Fruit fly (Drosophila melanogaster) whole organism, embryonic: ENCODE data around the gene Ugt35E2.
A peak's percentile ranks its signal among the peaks of the same experiment; 100 is the strongest.

Experiments used
- Awh ChIP-seq: fragments of 200-800 bp; sonication (Bioruptor generic); IDR thresholded peaks from 2 replicates; pipeline ENCODE4, ENCODE4 v1.3.6; 2022; ENCODE audit warnings: missing biosample characterization, missing genetic modification characterization
- Bdp1 ChIP-seq: fragments of 200-800 bp; sonication (Bioruptor generic); optimal IDR thresholded peaks from 3 replicates; lab custom pipeline; 2016; ENCODE audit warnings: missing biosample characterization, missing genetic modification characterization
- CG10147 ChIP-seq: fragments of 200-800 bp; sonication (Bioruptor generic); optimal IDR thresholded peaks from 2 replicates; lab custom pipeline; 2019; ENCODE audit warnings: missing biosample characterization, mild to moderate bottlenecking, missing genetic modification characterization, moderate library complexity
- CG10267 ChIP-seq: fragments of 200-800 bp; sonication (Bioruptor generic); optimal IDR thresholded peaks from 2 replicates; lab custom pipeline; 2018; ENCODE audit warnings: missing biosample characterization, mild to moderate bottlenecking, missing genetic modification characterization, moderate library complexity
- CG10543 ChIP-seq: fragments of 200-800 bp; sonication (Bioruptor generic); optimal IDR thresholded peaks from 3 replicates; lab custom pipeline; 2017; ENCODE audit warnings: missing biosample characterization, mild to moderate bottlenecking, missing genetic modification characterization, moderate library complexity
- CG11093 ChIP-seq: fragments of 200-800 bp; sonication (Bioruptor generic); IDR thresholded peaks from 3 replicates; pipeline ENCODE4 v1.3.6; 2022; ENCODE audit warnings: missing biosample characterization, missing genetic modification characterization
- CG11398 ChIP-seq: fragments of 200-800 bp; sonication (Bioruptor generic); optimal IDR thresholded peaks from 2 replicates; lab custom pipeline; 2016; ENCODE audit warnings: missing biosample characterization, missing genetic modification characterization
- CG11696 ChIP-seq: fragments of 200-800 bp; sonication (Bioruptor generic); IDR thresholded peaks from 2 replicates; pipeline ENCODE4 v1.3.6; 2022; ENCODE audit warnings: missing biosample characterization, missing genetic modification characterization
- CG12236 ChIP-seq: fragments of 200-800 bp; sonication (Bioruptor generic); optimal IDR thresholded peaks from 2 replicates; lab custom pipeline; 2016; ENCODE audit warnings: missing biosample characterization, missing genetic modification characterization
- CG14441 ChIP-seq: fragments of 200-800 bp; sonication (Bioruptor generic); IDR thresholded peaks from 2 replicates; pipeline ENCODE4 v1.3.6; 2022; ENCODE audit warnings: missing biosample characterization, missing genetic modification characterization
- CG14667 ChIP-seq: fragments of 200-800 bp; sonication (Bioruptor generic); IDR thresholded peaks from 2 replicates; pipeline ENCODE4 v1.3.6; 2022; ENCODE audit warnings: missing biosample characterization, missing genetic modification characterization
- CG15073 ChIP-seq: fragments of 200-800 bp; sonication (Bioruptor generic); optimal IDR thresholded peaks from 2 replicates; lab custom pipeline; 2016; ENCODE audit warnings: missing biosample characterization, missing genetic modification characterization
- CG15479 ChIP-seq: fragments of 200-800 bp; sonication (Bioruptor generic); optimal IDR thresholded peaks from 3 replicates; lab custom pipeline; 2019; ENCODE audit warnings: missing biosample characterization, mild to moderate bottlenecking, missing genetic modification characterization, moderate library complexity
- CG17912 ChIP-seq: fragments of 200-800 bp; sonication (Bioruptor generic); optimal IDR thresholded peaks from 2 replicates; lab custom pipeline; 2018; ENCODE audit warnings: missing biosample characterization, mild to moderate bottlenecking, missing genetic modification characterization
- CG18619 ChIP-seq: fragments of 200-800 bp; sonication (Bioruptor generic); optimal IDR thresholded peaks from 3 replicates; lab custom pipeline; 2017; ENCODE audit warnings: missing biosample characterization, mild to moderate bottlenecking, missing genetic modification characterization
- CG32532 ChIP-seq: fragments of 200-800 bp; sonication (Bioruptor generic); IDR thresholded peaks from 2 replicates; pipeline ENCODE4 v1.3.6; 2022; ENCODE audit warnings: missing biosample characterization, missing genetic modification characterization
- CG4730 ChIP-seq: fragments of 200-800 bp; sonication (Bioruptor generic); IDR thresholded peaks from 2 replicates; pipeline ENCODE4 v1.3.6; 2022; ENCODE audit warnings: missing biosample characterization, missing genetic modification characterization
- CG7271 ChIP-seq: fragments of 200-800 bp; sonication (Bioruptor generic); optimal IDR thresholded peaks from 2 replicates; lab custom pipeline; 2018; ENCODE audit warnings: missing biosample characterization, mild to moderate bottlenecking, missing genetic modification characterization, moderate library complexity
- CG7786 ChIP-seq: fragments of 200-800 bp; sonication (Bioruptor generic); optimal IDR thresholded peaks from 2 replicates; lab custom pipeline; 2016; ENCODE audit warnings: missing biosample characterization, missing genetic modification characterization
- CG7928 ChIP-seq: fragments of 200-800 bp; sonication (Bioruptor generic); optimal IDR thresholded peaks from 2 replicates; lab custom pipeline; 2017; ENCODE audit warnings: missing biosample characterization, mild to moderate bottlenecking, missing genetic modification characterization
- CTCF ChIP-seq: fragments of 200-800 bp; sonication (Bioruptor generic); optimal IDR thresholded peaks from 2 replicates; lab custom pipeline; 2017; ENCODE audit warnings: missing biosample characterization, mild to moderate bottlenecking, missing genetic modification characterization, moderate library complexity
- Dad ChIP-seq: fragments of 200-800 bp; sonication (Bioruptor generic); optimal IDR thresholded peaks from 3 replicates; lab custom pipeline; 2016; ENCODE audit warnings: missing biosample characterization, missing genetic modification characterization
- Dbx ChIP-seq: fragments of 200-800 bp; sonication (Bioruptor generic); IDR thresholded peaks from 3 replicates; pipeline ENCODE4 v1.3.6; 2022; ENCODE audit warnings: missing biosample characterization, missing genetic modification characterization
- Dip2 ChIP-seq: fragments of 200-800 bp; sonication (Bioruptor generic); IDR thresholded peaks from 2 replicates; pipeline ENCODE4 v1.3.6; 2022; ENCODE audit warnings: missing biosample characterization, missing genetic modification characterization
- E2f2 ChIP-seq: fragments of 200-800 bp; sonication (Bioruptor generic); IDR thresholded peaks from 2 replicates; pipeline ENCODE4 v1.3.6; 2022; ENCODE audit warnings: missing biosample characterization, missing genetic modification characterization
- Jarid2 ChIP-seq: fragments of 200-800 bp; sonication (Bioruptor generic); optimal IDR thresholded peaks from 3 replicates; lab custom pipeline; 2017; ENCODE audit warnings: mild to moderate bottlenecking, missing biosample characterization, missing genetic modification reagents, missing genetic modification characterization
- Myb ChIP-seq: fragments of 200-800 bp; sonication (Bioruptor generic); optimal IDR thresholded peaks from 2 replicates; lab custom pipeline; 2016; ENCODE audit warnings: missing biosample characterization, missing genetic modification characterization
- NC2β ChIP-seq: fragments of 200-800 bp; sonication (Bioruptor generic); optimal IDR thresholded peaks from 2 replicates; lab custom pipeline; 2016; ENCODE audit warnings: missing biosample characterization, missing genetic modification characterization
- Nf-YC ChIP-seq: fragments of 200-800 bp; optimal IDR thresholded peaks from 3 replicates; lab custom pipeline; 2019; ENCODE audit warnings: missing biosample characterization, mild to moderate bottlenecking, missing genetic modification characterization, moderate library complexity
- Rx ChIP-seq: fragments of 200-800 bp; sonication (Bioruptor generic); IDR thresholded peaks from 2 replicates; pipeline ENCODE4 v1.3.6; 2022; ENCODE audit warnings: missing biosample characterization, missing genetic modification characterization
- Sin3A ChIP-seq: fragments of >200 bp; optimal IDR thresholded peaks from 2 replicates; lab custom pipeline; 2018
- Vsx1 ChIP-seq: fragments of 200-800 bp; sonication (Bioruptor generic); optimal IDR thresholded peaks from 2 replicates; lab custom pipeline; 2017; ENCODE audit warnings: missing biosample characterization, mild to moderate bottlenecking, missing genetic modification characterization, missing genetic modification reagents
- al ChIP-seq: fragments of 200-800 bp; sonication (Bioruptor generic); IDR thresholded peaks from 2 replicates; pipeline ENCODE4 v1.3.6; 2022; ENCODE audit warnings: missing biosample characterization, missing genetic modification characterization
- ato ChIP-seq: fragments of 200-800 bp; sonication (Bioruptor generic); IDR thresholded peaks from 2 replicates; pipeline ENCODE4 v1.3.6; 2022; ENCODE audit warnings: missing biosample characterization, missing genetic modification characterization; ENCODE audit not compliant: partially characterized antibody
- bcd ChIP-seq: fragments of 200-800 bp; sonication (Bioruptor generic); optimal IDR thresholded peaks from 2 replicates; lab custom pipeline; 2017; ENCODE audit warnings: missing biosample characterization, mild to moderate bottlenecking, missing genetic modification characterization
- bsh ChIP-seq, 2 experiments: fragments of 200-800 bp; sonication (Bioruptor generic); optimal IDR thresholded peaks; 2 replicates each; lab custom pipeline; 2017 to 2018; ENCODE audit warnings: mild to moderate bottlenecking in 2 of 2, missing biosample characterization in 2 of 2, missing genetic modification characterization in 2 of 2, moderate library complexity in 1 of 2
- ci ChIP-seq: fragments of 200-800 bp; sonication (Bioruptor generic); IDR thresholded peaks from 3 replicates; pipeline ENCODE4 v1.3.6; 2022; ENCODE audit warnings: missing biosample characterization, missing genetic modification characterization
- corto ChIP-seq: fragments of 200-800 bp; sonication (Bioruptor generic); optimal IDR thresholded peaks from 2 replicates; lab custom pipeline; 2016; ENCODE audit warnings: missing biosample characterization, mild to moderate bottlenecking, missing genetic modification characterization, moderate library complexity
- da ChIP-seq: fragments of 200-800 bp; sonication (Bioruptor generic); optimal IDR thresholded peaks from 2 replicates; lab custom pipeline; 2016; ENCODE audit warnings: missing biosample characterization, missing genetic modification characterization
- fu2 ChIP-seq: fragments of 200-800 bp; sonication (Bioruptor generic); optimal IDR thresholded peaks from 2 replicates; lab custom pipeline; 2016; ENCODE audit warnings: missing biosample characterization, missing genetic modification characterization
- gcm ChIP-seq: fragments of 200-800 bp; sonication (Bioruptor generic); optimal IDR thresholded peaks from 2 replicates; lab custom pipeline; 2019; ENCODE audit warnings: missing biosample characterization, mild to moderate bottlenecking, missing genetic modification characterization, moderate library complexity
- gsb ChIP-seq: fragments of 200-800 bp; sonication (Bioruptor generic); IDR thresholded peaks from 2 replicates; pipeline ENCODE4 v1.3.6; 2022; ENCODE audit warnings: missing biosample characterization, missing genetic modification characterization
- otp ChIP-seq: fragments of 200-800 bp; sonication (Bioruptor generic); IDR thresholded peaks from 3 replicates; pipeline ENCODE4, ENCODE4 v1.3.6; 2022; ENCODE audit warnings: missing biosample characterization, missing genetic modification characterization
- schlank ChIP-seq: fragments of 200-800 bp; sonication (Bioruptor generic); optimal IDR thresholded peaks from 2 replicates; lab custom pipeline; 2018; ENCODE audit warnings: missing biosample characterization, mild to moderate bottlenecking, missing genetic modification characterization
- sens ChIP-seq: fragments of 200-800 bp; sonication (Bioruptor generic); peaks from one replicate; lab custom pipeline; 2016; ENCODE audit warnings: missing biosample characterization, missing genetic modification characterization
- shn ChIP-seq: fragments of 200-800 bp; sonication (Bioruptor generic); optimal IDR thresholded peaks from 3 replicates; lab custom pipeline; 2016; ENCODE audit warnings: missing biosample characterization, missing genetic modification characterization
- slbo ChIP-seq: fragments of 200-800 bp; sonication (Bioruptor generic); IDR thresholded peaks from 2 replicates; pipeline ENCODE4 v1.3.6; 2022; ENCODE audit warnings: missing biosample characterization, missing genetic modification characterization
- slou ChIP-seq: fragments of 200-800 bp; sonication (Bioruptor generic); optimal IDR thresholded peaks from 3 replicates; lab custom pipeline; 2016; ENCODE audit warnings: missing biosample characterization, missing genetic modification characterization
- vfl ChIP-seq: fragments of 200-800 bp; sonication (Bioruptor generic); optimal IDR thresholded peaks from 2 replicates; lab custom pipeline; 2016; ENCODE audit warnings: missing biosample characterization, missing genetic modification characterization
- vnd ChIP-seq: fragments of 200-800 bp; sonication (Bioruptor generic); IDR thresholded peaks from 3 replicates; pipeline ENCODE4 v1.3.6; 2022; ENCODE audit warnings: missing biosample characterization, missing genetic modification characterization; ENCODE audit not compliant: partially characterized antibody

The Ugt35E2 gene

dm6 chr3R:11211291-11212061 is 43.7 kb upstream of the Ugt35E2 start (continued):
- TF ChIP-seq Dbx (peak; percentile 78), otp (GFP tag; lab: Robert Waterston, UW) (no peak; the same call in 2 of the 3 replicates), CG11093 (GFP tag; lab: Robert Waterston, UW) (peak; percentile 57; the same call in 1 of the 3 replicates), Rx (0 out of 2 replicates have a peak, but pooled peaks have one; percentile 37), CG17912 (no peak), CTCF (peak; percentile 86), Vsx1 (GFP tag; lab: Kevin White, UChicago) (peak; percentile 42), gsb (no peak), Nf-YC (tag; lab: Kevin White, UChicago) (peak; percentile 71), CG18619 (peak; percentile 40), CG15479 (GFP tag; lab: Kevin White, UChicago) (no peak), CG4730 (peak; percentile 56; the same call in 1 of the 2 replicates), al (GFP tag; lab: Robert Waterston, UW) (peak; percentile 76), CG14441 (GFP tag; lab: Robert Waterston, UW) (peak; percentile 83), CG11696 (GFP tag; lab: Robert Waterston, UW) (0 out of 2 replicates have a peak, but pooled peaks have one; percentile 17), E2f2 (GFP tag; lab: Robert Waterston, UW) (0 out of 2 replicates have a peak, but pooled peaks have one; percentile 15), CG10147 (GFP tag; lab: Kevin White, UChicago) (peak; percentile 53), Jarid2 (GFP tag; lab: Kevin White, UChicago) (no peak), NC2β (GFP tag; lab: Kevin White, UChicago) (peak; percentile 48), CG14667 (GFP tag; lab: Robert Waterston, UW) (peak; percentile 70), da (peak; percentile 18), CG7928 (no peak), corto (GFP tag; lab: Kevin White, UChicago) (no peak), CG32532 (peak; percentile 90), CG10543 (peak; percentile 84), bcd (GFP tag; lab: Kevin White, UChicago) (peak; percentile 62), CG10267 (peak; percentile 53), Awh (GFP tag; lab: Robert Waterston, UW) (0 out of 2 replicates have a peak, but pooled peaks have one; percentile 11), fu2 (peak; percentile 48), CG7786 (GFP tag; lab: Kevin White, UChicago) (peak; percentile 70), slou (GFP tag; lab: Kevin White, UChicago) (peak; percentile 57), Bdp1 (GFP tag; lab: Kevin White, UChicago) (peak; percentile 8), sens (GFP tag; lab: Kevin White, UChicago) (peak; percentile 92), CG7271 (tag; lab: Kevin White, UChicago) (no peak), schlank (tag; lab: Kevin White, UChicago) (peak; percentile 25), CG15073 (no peak), Sin3A (lab: Kevin White, UChicago) (no peak), slbo (GFP tag; lab: Robert Waterston, UW) (peak; percentile 90), Dad (GFP tag; lab: Kevin White, UChicago) (peak; percentile 47), gcm (GFP tag; lab: Kevin White, UChicago) (peak; percentile 27), Dip2 (GFP tag; lab: Robert Waterston, UW) (no peak), CG11398 (peak; percentile 28), shn (GFP tag; lab: Kevin White, UChicago) (peak; percentile 61), vfl (GFP tag; lab: Kevin White, UChicago) (peak; percentile 73), Myb (GFP tag; lab: Kevin White, UChicago) (peak; percentile 58), bsh (GFP tag; optimal IDR thresholded peaks at IDR 0.05; lab: Kevin White, UChicago) (peak in 1 of 2 experiments; percentile 69), ato (GFP tag; lab: Robert Waterston, UW) (no peak), ci (peak; percentile 65), CG12236 (GFP tag; lab: Kevin White, UChicago) (peak; percentile 34), vnd (no peak)
